Fruit fly (Drosophila melanogaster) whole organism, embryonic: ENCODE data around the gene Gnmt.

Experiments
- Atf6 ChIP-seq: fragments of 200-800 bp; sonication (Bioruptor generic); IDR thresholded peaks from 2 replicates; pipeline ENCODE4 v1.3.6; 2022; ENCODE audit warnings: missing biosample characterization, missing genetic modification characterization
- BtbVII ChIP-seq: fragments of 200-800 bp; sonication (Bioruptor generic); optimal IDR thresholded peaks from 3 replicates; lab custom pipeline; 2017; ENCODE audit warnings: missing biosample characterization, mild to moderate bottlenecking, missing genetic modification characterization
- CG10209 ChIP-seq: fragments of 200-800 bp; sonication (Bioruptor generic); optimal IDR thresholded peaks from 3 replicates; lab custom pipeline; 2017; ENCODE audit warnings: missing biosample characterization, mild to moderate bottlenecking, missing genetic modification characterization, missing genetic modification reagents
- CG10543 ChIP-seq: fragments of 200-800 bp; sonication (Bioruptor generic); optimal IDR thresholded peaks from 3 replicates; lab custom pipeline; 2017; ENCODE audit warnings: missing biosample characterization, mild to moderate bottlenecking, missing genetic modification characterization, moderate library complexity
- CG12071 ChIP-seq: fragments of 200-800 bp; sonication (Bioruptor generic); optimal IDR thresholded peaks from 3 replicates; lab custom pipeline; 2018; ENCODE audit warnings: missing biosample characterization, mild to moderate bottlenecking, missing genetic modification characterization
- CG12659 ChIP-seq: fragments of 200-800 bp; sonication (Bioruptor generic); optimal IDR thresholded peaks from 3 replicates; lab custom pipeline; 2017; ENCODE audit warnings: mild to moderate bottlenecking, missing biosample characterization, missing genetic modification reagents, missing genetic modification characterization
- CG15011 ChIP-seq: fragments of 200-800 bp; sonication (Bioruptor generic); optimal IDR thresholded peaks from 3 replicates; lab custom pipeline; 2018; ENCODE audit warnings: missing biosample characterization, mild to moderate bottlenecking, missing genetic modification characterization
- CG15269 ChIP-seq: fragments of 200-800 bp; sonication (Bioruptor generic); optimal IDR thresholded peaks from 2 replicates; lab custom pipeline; 2018; ENCODE audit warnings: missing biosample characterization, mild to moderate bottlenecking, missing genetic modification characterization, moderate library complexity
- CG15514 ChIP-seq: fragments of 200-800 bp; sonication (Bioruptor generic); optimal IDR thresholded peaks from 3 replicates; lab custom pipeline; 2017; ENCODE audit warnings: missing biosample characterization, missing genetic modification characterization, mild to moderate bottlenecking, moderate library complexity, missing genetic modification reagents
- CG17359 ChIP-seq: fragments of 200-800 bp; sonication (Bioruptor generic); optimal IDR thresholded peaks from 3 replicates; lab custom pipeline; 2018; ENCODE audit warnings: missing biosample characterization, mild to moderate bottlenecking, missing genetic modification characterization, moderate library complexity
- CG18599 ChIP-seq: fragments of 200-800 bp; sonication (Bioruptor generic); optimal IDR thresholded peaks from 3 replicates; lab custom pipeline; 2017; ENCODE audit warnings: missing biosample characterization, missing genetic modification characterization, mild to moderate bottlenecking, moderate library complexity, missing genetic modification reagents
- CG2120 ChIP-seq: fragments of 200-800 bp; sonication (Bioruptor generic); optimal IDR thresholded peaks from 3 replicates; lab custom pipeline; 2016; ENCODE audit warnings: missing biosample characterization, missing genetic modification characterization
- CG2678 ChIP-seq: fragments of 200-800 bp; sonication (Bioruptor generic); optimal IDR thresholded peaks from 3 replicates; lab custom pipeline; 2019; ENCODE audit warnings: missing biosample characterization, mild to moderate bottlenecking, missing genetic modification characterization, moderate library complexity
- CG31224 ChIP-seq: fragments of 200-800 bp; sonication (Bioruptor generic); IDR thresholded peaks from 2 replicates; pipeline ENCODE4 v1.3.6; 2022; ENCODE audit warnings: missing biosample characterization, missing genetic modification characterization
- CG3281 ChIP-seq: fragments of 200-800 bp; sonication (Bioruptor generic); optimal IDR thresholded peaks from 3 replicates; lab custom pipeline; 2017; ENCODE audit warnings: missing biosample characterization, mild to moderate bottlenecking, missing genetic modification characterization
- CG3847 ChIP-seq: fragments of 200-800 bp; sonication (Bioruptor generic); IDR thresholded peaks from 2 replicates; pipeline ENCODE4 v1.3.6; 2022; ENCODE audit warnings: missing biosample characterization, missing genetic modification characterization
- CG4360 ChIP-seq: fragments of 200-800 bp; sonication (Bioruptor generic); IDR thresholded peaks from 2 replicates; pipeline ENCODE4 v1.3.6; 2022; ENCODE audit warnings: missing biosample characterization, missing genetic modification characterization
- CG6765 ChIP-seq: fragments of 200-800 bp; sonication (Bioruptor generic); optimal IDR thresholded peaks from 3 replicates; lab custom pipeline; 2017; ENCODE audit warnings: missing biosample characterization, mild to moderate bottlenecking, missing genetic modification characterization
- CG6813 ChIP-seq: fragments of 200-800 bp; sonication (Bioruptor generic); optimal IDR thresholded peaks from 2 replicates; lab custom pipeline; 2017; ENCODE audit warnings: missing biosample characterization, missing genetic modification characterization, mild to moderate bottlenecking, moderate library complexity, missing genetic modification reagents
- CG6854 ChIP-seq: fragments of 200-800 bp; sonication (Bioruptor generic); optimal IDR thresholded peaks from 3 replicates; lab custom pipeline; 2017; ENCODE audit warnings: missing biosample characterization, mild to moderate bottlenecking, missing genetic modification characterization
- CG7556 ChIP-seq: fragments of 200-800 bp; sonication (Bioruptor generic); optimal IDR thresholded peaks from 2 replicates; lab custom pipeline; 2017; ENCODE audit warnings: missing biosample characterization, mild to moderate bottlenecking, missing genetic modification characterization
- CG7786 ChIP-seq: fragments of 200-800 bp; sonication (Bioruptor generic); optimal IDR thresholded peaks from 2 replicates; lab custom pipeline; 2016; ENCODE audit warnings: missing biosample characterization, missing genetic modification characterization
- CG7839 ChIP-seq: fragments of 200-800 bp; sonication (Bioruptor generic); optimal IDR thresholded peaks from 3 replicates; lab custom pipeline; 2018; ENCODE audit warnings: missing biosample characterization, mild to moderate bottlenecking, missing genetic modification characterization, moderate library complexity
- CG9817 ChIP-seq: fragments of 200-800 bp; sonication (Bioruptor generic); optimal IDR thresholded peaks from 2 replicates; lab custom pipeline; 2018; ENCODE audit warnings: missing biosample characterization, mild to moderate bottlenecking, missing genetic modification characterization, moderate library complexity
- CG9932 ChIP-seq: fragments of 200-800 bp; sonication (Bioruptor generic); IDR thresholded peaks from 2 replicates; pipeline ENCODE4 v1.3.6; 2022; ENCODE audit warnings: missing biosample characterization, missing genetic modification characterization
- Chrac-16 ChIP-seq: fragments of 200-800 bp; sonication (Bioruptor generic); optimal IDR thresholded peaks from 3 replicates; lab custom pipeline; 2016; ENCODE audit warnings: missing biosample characterization, missing genetic modification characterization
- Dek ChIP-seq: fragments of 200-800 bp; sonication (Bioruptor generic); optimal IDR thresholded peaks from 3 replicates; lab custom pipeline; 2019; ENCODE audit warnings: missing biosample characterization, mild to moderate bottlenecking, missing genetic modification characterization, moderate library complexity
- Dip2 ChIP-seq: fragments of 200-800 bp; sonication (Bioruptor generic); IDR thresholded peaks from 2 replicates; pipeline ENCODE4 v1.3.6; 2022; ENCODE audit warnings: missing biosample characterization, missing genetic modification characterization
- Fer1 ChIP-seq: fragments of 200-800 bp; sonication (Bioruptor generic); optimal IDR thresholded peaks from 2 replicates; lab custom pipeline; 2017; ENCODE audit warnings: missing biosample characterization, mild to moderate bottlenecking, missing genetic modification characterization
- HHEX ChIP-seq: fragments of 200-800 bp; sonication (Bioruptor generic); optimal IDR thresholded peaks from 3 replicates; lab custom pipeline; 2017; ENCODE audit warnings: missing biosample characterization, mild to moderate bottlenecking, missing genetic modification characterization, missing genetic modification reagents
- Hmr ChIP-seq: fragments of 200-800 bp; sonication (Bioruptor generic); optimal IDR thresholded peaks from 3 replicates; lab custom pipeline; 2017; ENCODE audit warnings: mild to moderate bottlenecking, missing biosample characterization, missing genetic modification reagents, missing genetic modification characterization
- Hr3 ChIP-seq: fragments of 200-800 bp; sonication (Bioruptor generic); optimal IDR thresholded peaks from 3 replicates; lab custom pipeline; 2016; ENCODE audit warnings: missing biosample characterization, missing genetic modification characterization
- Hr78 ChIP-seq, 2 experiments: fragments of 200-800 bp in 1 of 2; fragments of >200 bp in 1 of 2; sonication (Bioruptor generic) in 1 of 2; optimal IDR thresholded peaks; 2 replicates each; lab custom pipeline; 2017 to 2019; ENCODE audit warnings: missing biosample characterization in 2 of 2, missing genetic modification characterization in 2 of 2, mild to moderate bottlenecking in 1 of 2, moderate library complexity in 1 of 2
- MBD-R2 ChIP-seq: fragments of 200-800 bp; sonication (Bioruptor generic); IDR thresholded peaks from 2 replicates; pipeline ENCODE4 v1.3.6; 2022; ENCODE audit warnings: missing biosample characterization, missing genetic modification characterization
- Med ChIP-seq: fragments of 200-800 bp; sonication (Bioruptor generic); peaks from one replicate; lab custom pipeline; 2016; ENCODE audit warnings: missing biosample characterization, missing genetic modification characterization, mild to moderate bottlenecking, inconsistent platforms, moderate library complexity
- Meics ChIP-seq: fragments of 200-800 bp; sonication (Bioruptor generic); optimal IDR thresholded peaks from 2 replicates; lab custom pipeline; 2017; ENCODE audit warnings: missing biosample characterization, mild to moderate bottlenecking, missing genetic modification characterization
- NFAT ChIP-seq: fragments of 200-800 bp; sonication (Bioruptor generic); IDR thresholded peaks from 2 replicates; pipeline ENCODE4 v1.3.6; 2022; ENCODE audit warnings: missing biosample characterization, missing genetic modification characterization
- Rfx ChIP-seq: fragments of 200-800 bp; sonication (Bioruptor generic); IDR thresholded peaks from 2 replicates; pipeline ENCODE4 v1.3.6; 2022; ENCODE audit warnings: missing biosample characterization, missing genetic modification characterization
- abd-A ChIP-seq: fragments of 200-800 bp; sonication (Bioruptor generic); optimal IDR thresholded peaks from 3 replicates; lab custom pipeline; 2019; ENCODE audit warnings: missing biosample characterization, mild to moderate bottlenecking, missing genetic modification characterization, moderate library complexity
- caup ChIP-seq: fragments of 200-800 bp; sonication (Bioruptor generic); optimal IDR thresholded peaks from 3 replicates; lab custom pipeline; 2017; ENCODE audit warnings: missing biosample characterization, mild to moderate bottlenecking, missing genetic modification characterization, moderate library complexity; ENCODE audit not compliant: severe bottlenecking
- fd96Cb ChIP-seq: fragments of 200-800 bp; sonication (Bioruptor generic); optimal IDR thresholded peaks from 2 replicates; lab custom pipeline; 2018; ENCODE audit warnings: missing biosample characterization, mild to moderate bottlenecking, missing genetic modification characterization, moderate library complexity
- lilli ChIP-seq: fragments of 200-800 bp; sonication (Bioruptor generic); optimal IDR thresholded peaks from 3 replicates; lab custom pipeline; 2016; ENCODE audit warnings: missing biosample characterization, missing genetic modification characterization
- mirr ChIP-seq: fragments of 200-800 bp; sonication (Bioruptor generic); optimal IDR thresholded peaks from 3 replicates; lab custom pipeline; 2018; ENCODE audit warnings: missing biosample characterization, mild to moderate bottlenecking, missing genetic modification characterization
- pho ChIP-seq: fragments of 200-800 bp; sonication (Bioruptor generic); optimal IDR thresholded peaks from 2 replicates; lab custom pipeline; 2016; ENCODE audit warnings: missing biosample characterization, missing genetic modification characterization
- row ChIP-seq: fragments of 200-800 bp; sonication (Bioruptor generic); IDR thresholded peaks from 3 replicates; pipeline ENCODE4 v1.3.6; 2022; ENCODE audit warnings: missing biosample characterization, missing genetic modification characterization
- sens ChIP-seq: fragments of 200-800 bp; sonication (Bioruptor generic); peaks from one replicate; lab custom pipeline; 2016; ENCODE audit warnings: missing biosample characterization, missing genetic modification characterization
- tin ChIP-seq: fragments of 200-800 bp; sonication (Bioruptor generic); optimal IDR thresholded peaks from 3 replicates; lab custom pipeline; 2016; ENCODE audit warnings: missing biosample characterization, missing genetic modification characterization
- vnd ChIP-seq: fragments of 200-800 bp; sonication (Bioruptor generic); IDR thresholded peaks from 3 replicates; pipeline ENCODE4 v1.3.6; 2022; ENCODE audit warnings: missing biosample characterization, missing genetic modification characterization; ENCODE audit not compliant: partially characterized antibody

Gene Gnmt

DNA sequence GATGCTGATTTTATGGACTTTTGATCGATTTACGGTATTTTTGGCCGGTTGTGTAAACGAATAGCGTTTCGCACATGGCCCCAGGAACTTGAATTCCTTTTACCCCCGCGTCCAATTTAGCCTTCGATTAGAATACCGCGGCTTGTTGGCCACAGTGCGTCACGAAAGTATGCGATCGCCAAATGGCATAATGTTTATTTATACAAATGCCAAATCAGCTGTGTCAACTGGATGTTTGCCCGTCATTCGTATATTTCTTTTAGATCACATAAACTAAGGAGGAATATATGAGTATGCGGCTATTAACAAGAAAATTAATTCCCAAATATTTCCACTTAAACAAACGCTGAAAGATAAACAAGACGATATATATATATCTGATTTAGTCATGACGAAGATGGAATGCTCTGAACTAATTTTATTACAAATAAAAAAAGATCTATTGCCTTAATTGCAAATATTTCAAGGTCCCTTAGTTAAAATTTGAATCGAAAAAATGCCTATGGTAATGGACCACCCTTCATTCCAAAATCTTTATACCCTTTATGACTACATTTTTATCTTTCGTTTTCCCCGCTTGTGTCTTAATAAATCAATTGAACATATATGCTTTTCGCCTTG is 17.4 kb upstream of the Gnmt start (continued):
- no peak for TF ChIP-seq tin (GFP tag; lab: Kevin White, UChicago)
- TF ChIP-seq CG18599 (GFP tag; lab: Kevin White, UChicago): peak; percentile 69
- TF ChIP-seq CG15011 (GFP tag; lab: Kevin White, UChicago): peak; percentile 7
- TF ChIP-seq fd96Cb (tag; lab: Kevin White, UChicago): no peak
- TF ChIP-seq Hmr: peak; percentile 63
- peak; percentile 43 for TF ChIP-seq BtbVII (GFP tag; lab: Kevin White, UChicago)
- TF ChIP-seq CG10209 (GFP tag; lab: Kevin White, UChicago): peak; percentile 10
- TF ChIP-seq CG7786 (GFP tag; lab: Kevin White, UChicago): peak; percentile 16
- TF ChIP-seq CG17359 (tag; lab: Kevin White, UChicago): no peak
- TF ChIP-seq NFAT (GFP tag; lab: Robert Waterston, UW): no peak; the same call in 1 of the 2 replicates
- no peak for TF ChIP-seq CG4360
- peak; percentile 64 for TF ChIP-seq CG2120 (GFP tag; lab: Kevin White, UChicago)
- TF ChIP-seq MBD-R2 (GFP tag; lab: Robert Waterston, UW): 0 out of 2 replicates have a peak, but pooled peaks have one; percentile 7
- no peak for TF ChIP-seq Hr3 (GFP tag; lab: Kevin White, UChicago)
- peak; percentile 12 for TF ChIP-seq CG12659 (GFP tag; lab: Kevin White, UChicago)
- TF ChIP-seq row (GFP tag; lab: Robert Waterston, UW): peak; percentile 54; the same call in 2 of the 3 replicates
- TF ChIP-seq abd-A (tag; lab: Kevin White, UChicago): peak; percentile 12
- TF ChIP-seq CG7556 (GFP tag; lab: Kevin White, UChicago): no peak
- TF ChIP-seq Dip2 (GFP tag; lab: Robert Waterston, UW): no peak
- peak; percentile 37 for TF ChIP-seq HHEX (GFP tag; lab: Kevin White, UChicago)
- TF ChIP-seq CG9817: peak; percentile 24
- TF ChIP-seq Atf6: peak; percentile 38
- TF ChIP-seq CG2678 (tag; lab: Kevin White, UChicago): peak; percentile 39
- TF ChIP-seq CG15514 (GFP tag; lab: Kevin White, UChicago): peak; percentile 51
- TF ChIP-seq caup (GFP tag; lab: Kevin White, UChicago): peak; percentile 62
- peak; percentile 39 for TF ChIP-seq CG7839 (tag; lab: Kevin White, UChicago)
- peak; percentile 27 for TF ChIP-seq CG15269 (tag; lab: Kevin White, UChicago)
- peak; percentile 42 for TF ChIP-seq CG6813
- TF ChIP-seq CG3281 (GFP tag; lab: Kevin White, UChicago): peak; percentile 71
- TF ChIP-seq CG9932 (GFP tag; lab: Robert Waterston, UW): peak; percentile 71
- peak; percentile 25 for TF ChIP-seq CG6765
- TF ChIP-seq CG31224 (GFP tag; lab: Robert Waterston, UW): no peak
- no peak for TF ChIP-seq Chrac-16 (GFP tag; lab: Kevin White, UChicago)
- no peak for TF ChIP-seq Fer1 (GFP tag; lab: Kevin White, UChicago)
- TF ChIP-seq CG6854: peak; percentile 28
- peak; percentile 52 for TF ChIP-seq CG12071 (GFP tag; lab: Kevin White, UChicago)
- peak; percentile 71 for TF ChIP-seq Med (GFP tag; lab: Kevin White, UChicago)
- TF ChIP-seq Hr78 (GFP tag; optimal IDR thresholded peaks at IDR 0.05; lab: Kevin White, UChicago): no peak
- TF ChIP-seq Dek (tag; lab: Kevin White, UChicago): peak; percentile 10
- TF ChIP-seq Meics: peak; percentile 30
- peak; percentile 76 for TF ChIP-seq sens (GFP tag; lab: Kevin White, UChicago)
- TF ChIP-seq mirr (GFP tag; lab: Kevin White, UChicago): peak; percentile 27
- peak; percentile 13 for TF ChIP-seq pho (GFP tag; lab: Kevin White, UChicago)
- TF ChIP-seq lilli (GFP tag; lab: Kevin White, UChicago): no peak
- no peak for TF ChIP-seq vnd (GFP tag; lab: Robert Waterston, UW)
- TF ChIP-seq CG3847 (GFP tag; lab: Robert Waterston, UW): peak; percentile 40; the same call in 1 of the 2 replicates
- peak; percentile 53 for TF ChIP-seq Rfx (GFP tag; lab: Robert Waterston, UW)
- peak; percentile 14 for TF ChIP-seq CG10543 (GFP tag; lab: Kevin White, UChicago)
